Fruit fly (Drosophila melanogaster): ENCODE measurements around the gene CG6678.

DNA sequence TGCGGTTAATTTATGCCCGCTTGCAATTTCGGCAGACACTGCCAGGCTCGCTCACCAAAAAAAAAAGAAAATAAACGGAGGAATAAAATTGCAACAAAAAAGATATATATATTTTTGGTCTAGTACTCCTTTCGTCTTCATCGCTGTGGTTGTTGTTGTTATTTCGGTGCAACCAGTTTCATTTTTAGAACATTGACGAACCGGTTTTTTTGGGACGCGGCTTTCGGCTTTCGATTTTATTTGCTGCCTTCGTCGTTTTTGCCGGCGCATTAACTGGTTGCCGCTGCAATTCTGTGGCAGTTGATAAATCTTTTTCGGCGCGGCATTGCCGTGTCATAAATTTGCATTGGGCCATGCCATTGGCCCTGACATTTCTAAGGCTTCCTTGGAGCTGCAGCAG is 52.3 kb downstream of the CG6678 start:
- TF ChIP-seq h (optimal IDR thresholded peaks at IDR 0.05) = no peak
- TF ChIP-seq psq (optimal IDR thresholded peaks at IDR 0.05) = no peak
- TF ChIP-seq Sin3A (optimal IDR thresholded peaks at IDR 0.05) = no peak
- TF ChIP-seq ttk (optimal IDR thresholded peaks at IDR 0.05) = no peak
- no peak for TF ChIP-seq Myc (optimal IDR thresholded peaks at IDR 0.05)
